Fruit fly (Drosophila melanogaster) S2 (cell line): Measurements from ENCODE around the gene atms.

ENCODE experiments used
- CG8478 ChIP-seq: fragments of >200 bp; optimal IDR thresholded peaks from 2 replicates; lab custom pipeline; 2018
- CTCF ChIP-seq, 2 experiments: fragments of >200 bp; optimal IDR thresholded peaks; 2 replicates each; lab custom pipeline; 2018

DNA sequence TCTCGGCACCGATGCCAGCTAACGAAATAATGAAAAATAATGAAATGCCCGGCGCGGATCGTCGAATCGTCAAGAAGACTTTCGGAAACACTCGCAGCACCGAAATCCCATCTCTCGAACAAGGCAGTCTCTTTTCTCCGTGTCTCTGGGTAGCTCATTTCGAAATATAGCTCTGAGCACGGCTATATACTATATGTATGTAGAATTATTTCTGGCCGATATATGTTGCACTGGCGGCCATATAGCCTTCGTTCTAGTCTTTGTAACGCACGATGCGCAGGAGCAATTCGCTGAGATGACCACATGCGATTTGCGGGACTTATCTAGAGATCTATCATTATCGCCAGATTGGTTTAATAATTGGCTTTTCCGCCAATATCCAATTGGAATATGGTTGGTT is 30.4 kb downstream of the atms start, which contains the start of gene CG14655:
- TF ChIP-seq CTCF (optimal IDR thresholded peaks at IDR 0.05; lab: Kevin White, UChicago) (no peak), CG8478 (no peak)
